Fruit fly (Drosophila melanogaster): ENCODE measurements around the gene unc-13-4A.

unc-13-4A gene

dm6 chr3L:7323348-7323747, 10.7 kb upstream of the unc-13-4A start, which contains the start of the genes RhoGEF4 and Rint1 (continued):
- TF ChIP-seq CG5180 (GFP tag; optimal IDR thresholded peaks at IDR 0.05) (no peak), hbn (GFP tag; IDR thresholded peaks at IDR 0.05; ENCODE audit: partially characterized antibody) (no peak), aop (GFP tag; IDR thresholded peaks at IDR 0.05) (no peak), CG6689 (GFP tag; IDR thresholded peaks at IDR 0.05) (peak; percentile 76), CG12071 (GFP tag; optimal IDR thresholded peaks at IDR 0.05) (no peak), esg (GFP tag; conservative IDR thresholded peaks at IDR 0.05) (peak; percentile 77), CG3995 (GFP tag; optimal IDR thresholded peaks at IDR 0.05) (no peak), CG11247 (GFP tag; IDR thresholded peaks at IDR 0.05) (peak; percentile 75), Xrp1 (GFP tag; IDR thresholded peaks at IDR 0.05) (peak; percentile 72), ttk (GFP tag; IDR thresholded peaks at IDR 0.05) (peak; percentile 60; the same call in 1 of the 2 replicates), CG11093 (GFP tag; IDR thresholded peaks at IDR 0.05) (peak; percentile 76; the same call in 2 of the 3 replicates), wdn (GFP tag; IDR thresholded peaks at IDR 0.05) (peak; percentile 73), dan (GFP tag; IDR thresholded peaks at IDR 0.05) (peak; percentile 45; the same call in 1 of the 2 replicates), kah (GFP tag; optimal IDR thresholded peaks at IDR 0.05) (peak; percentile 36), da (GFP tag; optimal IDR thresholded peaks at IDR 0.05) (peak; percentile 20), CG4424 (GFP tag; optimal IDR thresholded peaks at IDR 0.05) (peak; percentile 61), zfh2 (GFP tag; optimal IDR thresholded peaks at IDR 0.05) (peak; percentile 53), toy (GFP tag; IDR thresholded peaks at IDR 0.05) (no peak), Atf-2 (GFP tag; optimal IDR thresholded peaks at IDR 0.05) (no peak), Poxn (GFP tag; IDR thresholded peaks at IDR 0.05) (no peak), btn (GFP tag; optimal IDR thresholded peaks at IDR 0.05) (no peak), nom (GFP tag; optimal IDR thresholded peaks at IDR 0.05) (no peak), CG18764 (GFP tag; optimal IDR thresholded peaks at IDR 0.05) (peak; percentile 49), D19B (GFP tag; optimal IDR thresholded peaks at IDR 0.05) (no peak), CG13624 (GFP tag; optimal IDR thresholded peaks at IDR 0.05) (peak; percentile 47), CHES-1-like (GFP tag; optimal IDR thresholded peaks at IDR 0.05) (peak; percentile 61), maf-S (GFP tag; optimal IDR thresholded peaks at IDR 0.05) (peak; percentile 29), CG3407 (GFP tag; optimal IDR thresholded peaks at IDR 0.05) (peak; percentile 10), zf30C (GFP tag; optimal IDR thresholded peaks at IDR 0.05) (no peak), Hr78 (GFP tag; optimal IDR thresholded peaks at IDR 0.05) (no peak), MESR4 (GFP tag; optimal IDR thresholded peaks at IDR 0.05) (peak; percentile 28), ken (GFP tag; IDR thresholded peaks at IDR 0.05) (peak; percentile 80; the same call in 2 of the 3 replicates), CG8944 (GFP tag; optimal IDR thresholded peaks at IDR 0.05) (peak; percentile 39), CG14965 (GFP tag; optimal IDR thresholded peaks at IDR 0.05; ENCODE audit: borderline replicate concordance) (no peak), CG12219 (GFP tag; optimal IDR thresholded peaks at IDR 0.05) (no peak), CG14710 (tag; optimal IDR thresholded peaks at IDR 0.05) (peak; percentile 88), CG7963 (GFP tag; IDR thresholded peaks at IDR 0.05; ENCODE audit: partially characterized antibody) (no peak), twi (tag; optimal IDR thresholded peaks at IDR 0.05) (no peak), wor (GFP tag; IDR thresholded peaks at IDR 0.05) (peak; percentile 72), Pdp1 (GFP tag; optimal IDR thresholded peaks at IDR 0.05) (peak in 1 of 2 experiments; percentile 56), dpn (GFP tag; optimal IDR thresholded peaks at IDR 0.05) (peak; percentile 56 to 77), CG18619 (GFP tag; optimal IDR thresholded peaks at IDR 0.05) (peak; percentile 62), CG15514 (GFP tag; optimal IDR thresholded peaks at IDR 0.05) (peak; percentile 52), CG1647 (GFP tag; optimal IDR thresholded peaks at IDR 0.05) (peak; percentile 37), CG10321 (GFP tag; IDR thresholded peaks at IDR 0.05) (no peak), CG4730 (GFP tag; IDR thresholded peaks at IDR 0.05) (peak; percentile 65; the same call in 1 of the 2 replicates), zfh1 (GFP tag; IDR thresholded peaks at IDR 0.05) (peak; percentile 85), CG2875 (GFP tag; optimal IDR thresholded peaks at IDR 0.05) (no peak), bab2 (GFP tag; optimal IDR thresholded peaks at IDR 0.05) (peak; percentile 56), sd (tag; optimal IDR thresholded peaks at IDR 0.05) (no peak), CG6791 (GFP tag; IDR thresholded peaks at IDR 0.05; ENCODE audit: partially characterized antibody) (no peak)
